Worm (Caenorhabditis elegans) whole organism, early embryonic: ENCODE data around the gene T10G3.3.

Experiments
- F13C5.2 ChIP-seq: sonication (generic microtip); optimal IDR thresholded peaks from 2 replicates; lab custom pipeline; 2017; ENCODE audit warnings: mild to moderate bottlenecking, missing genetic modification characterization, inconsistent platforms, missing compliant biosample characterization
- aly-1 ChIP-seq: sonication (generic microtip); optimal IDR thresholded peaks from 2 replicates; lab custom pipeline; 2016; ENCODE audit warnings: missing genetic modification characterization, missing compliant biosample characterization
- ama-1 ChIP-seq: fragments of 150-350 bp; optimal IDR thresholded peaks from 2 replicates; lab custom pipeline; 2014
- ceh-36 ChIP-seq: sonication (generic microtip); optimal IDR thresholded peaks from 2 replicates; lab custom pipeline; 2016; ENCODE audit warnings: missing genetic modification characterization, inconsistent platforms, missing compliant biosample characterization
- flt-1 ChIP-seq: fragments of 200-800 bp; sonication (Bioruptor generic); IDR thresholded peaks from 2 replicates; pipeline ENCODE4 v1.3.6; 2022; ENCODE audit warnings: missing genetic modification characterization, missing compliant biosample characterization
- hmbx-1 ChIP-seq: sonication (generic microtip); optimal IDR thresholded peaks from 2 replicates; lab custom pipeline; 2016; ENCODE audit warnings: mild to moderate bottlenecking, missing genetic modification characterization, missing compliant biosample characterization
- hmg-4 ChIP-seq: fragments of 200-800 bp; sonication (Bioruptor generic); optimal IDR thresholded peaks from 2 replicates; lab custom pipeline; 2018; ENCODE audit warnings: mild to moderate bottlenecking, missing genetic modification characterization, missing compliant biosample characterization
- scrt-1 ChIP-seq: fragments of 200-800 bp; sonication (Bioruptor generic); IDR thresholded peaks from 2 replicates; pipeline ENCODE4 v1.3.6; 2022; ENCODE audit warnings: missing genetic modification characterization, missing compliant biosample characterization
- tra-4 ChIP-seq: sonication (generic microtip); optimal IDR thresholded peaks from 2 replicates; lab custom pipeline; 2017; ENCODE audit warnings: missing genetic modification characterization, missing compliant biosample characterization

ce11 chrV:13457858-13458257 is 32.1 kb downstream of the T10G3.3 start, which contains the start of gene F25H9.2:
- TF ChIP-seq tra-4 (tag; lab: Kevin White, UChicago) (no peak), hmbx-1 (tag; lab: Kevin White, UChicago) (no peak), scrt-1 (no peak), F13C5.2 (no peak), ama-1 (lab: Kevin White, UChicago) (no peak), flt-1 (GFP tag; lab: Robert Waterston, UW) (no peak), hmg-4 (no peak), ceh-36 (tag; lab: Kevin White, UChicago) (no peak), aly-1 (tag; lab: Kevin White, UChicago) (no peak)
